Worm (Caenorhabditis elegans): ENCODE measurements around the gene K03A1.4.

K03A1.4 gene

ce11 chrX:7340394-7340793 lies 41.8 kb upstream of the K03A1.4 start:
- TF ChIP-seq bed-3 (GFP tag; optimal IDR thresholded peaks at IDR 0.05) = no peak
- TF ChIP-seq zip-8 (tag; optimal IDR thresholded peaks at IDR 0.05) = peak; percentile 4

- peak; percentile 52 for TF ChIP-seq drap-1 (GFP tag; optimal IDR thresholded peaks at IDR 0.05)
- TF ChIP-seq ztf-11 (tag; optimal IDR thresholded peaks at IDR 0.05) = peak; percentile 36
- peak; percentile 66 for TF ChIP-seq cnd-1 (tag; optimal IDR thresholded peaks at IDR 0.05)
- TF ChIP-seq mep-1 (tag; optimal IDR thresholded peaks at IDR 0.05) = peak; percentile 84
- peak; percentile 10 for TF ChIP-seq zip-8 (tag; optimal IDR thresholded peaks at IDR 0.05)
- TF ChIP-seq lsy-2 (tag; optimal IDR thresholded peaks at IDR 0.05) = peak; percentile 68
- TF ChIP-seq tbx-8 (GFP tag; optimal IDR thresholded peaks at IDR 0.05) = no peak
- no peak for TF ChIP-seq bed-3 (GFP tag; optimal IDR thresholded peaks at IDR 0.05)
- TF ChIP-seq unc-39 (tag; optimal IDR thresholded peaks at IDR 0.05) = no peak
- no peak for TF ChIP-seq nhr-28 (tag; optimal IDR thresholded peaks at IDR 0.05)
- TF ChIP-seq ceh-83 (GFP tag; optimal IDR thresholded peaks at IDR 0.05) = no peak
- no peak for TF ChIP-seq blmp-1 (tag; optimal IDR thresholded peaks at IDR 0.05)
- peak; percentile 74 for TF ChIP-seq unc-62 (GFP tag; optimal IDR thresholded peaks at IDR 0.05)
- TF ChIP-seq ceh-39 (tag; optimal IDR thresholded peaks at IDR 0.05) = peak; percentile 78
- no peak for TF ChIP-seq ceh-43 (GFP tag; optimal IDR thresholded peaks at IDR 0.05)
- TF ChIP-seq ces-1 (GFP tag; optimal IDR thresholded peaks at IDR 0.05) = peak; percentile 67
- no peak for TF ChIP-seq flh-1 (GFP tag; optimal IDR thresholded peaks at IDR 0.05)
- TF ChIP-seq mab-5 (tag; optimal IDR thresholded peaks at IDR 0.05) = no peak
- no peak for TF ChIP-seq sem-2 (GFP tag; optimal IDR thresholded peaks at IDR 0.05)
- TF ChIP-seq elt-3 (tag; optimal IDR thresholded peaks at IDR 0.05) = no peak
- TF ChIP-seq pha-4 (tag; optimal IDR thresholded peaks at IDR 0.05) = peak; percentile 90
- no peak for TF ChIP-seq nhr-76 (tag; optimal IDR thresholded peaks at IDR 0.05)
- no peak for TF ChIP-seq M03D4.4 (tag; optimal IDR thresholded peaks at IDR 0.05)
- peak; percentile 79 for TF ChIP-seq lin-13 (tag; optimal IDR thresholded peaks at IDR 0.05)
- peak; percentile 61 for TF ChIP-seq ham-2 (GFP tag; optimal IDR thresholded peaks at IDR 0.05)
- peak; percentile 35 for TF ChIP-seq lin-32 (GFP tag; optimal IDR thresholded peaks at IDR 0.05)
- no peak for TF ChIP-seq snpc-4 (tag; optimal IDR thresholded peaks at IDR 0.05)
- TF ChIP-seq nhr-12 (tag; optimal IDR thresholded peaks at IDR 0.05) = no peak
- TF ChIP-seq nhr-237 (tag; optimal IDR thresholded peaks at IDR 0.05) = peak; percentile 77
- peak; percentile 28 for TF ChIP-seq sptf-1 (tag; optimal IDR thresholded peaks at IDR 0.05)
- TF ChIP-seq unc-120 (tag; optimal IDR thresholded peaks at IDR 0.05; ENCODE audit: poor library complexity, severe bottlenecking) = peak; percentile 93
- TF ChIP-seq nhr-2 (tag; optimal IDR thresholded peaks at IDR 0.05) = peak; percentile 49
- TF ChIP-seq hlh-1 (tag; optimal IDR thresholded peaks at IDR 0.05) = peak; percentile 82
- peak; percentile 26 for TF ChIP-seq elt-1 (tag; optimal IDR thresholded peaks at IDR 0.05; ENCODE audit: borderline replicate concordance, insufficient read depth)
- TF ChIP-seq mls-2 (tag; optimal IDR thresholded peaks at IDR 0.05) = peak; percentile 64
These were observed 35.8 kb upstream of the K03A1.4 start, which contains the start of gene epg-7 for ce11 chrX:7334302-7334724. TSS of gene epg-7 (plus strand) at chrX:7334714.

- TF ChIP-seq cnd-1 (tag; optimal IDR thresholded peaks at IDR 0.05) (no peak), elt-3 (tag; optimal IDR thresholded peaks at IDR 0.05) (no peak), unc-120 (tag; optimal IDR thresholded peaks at IDR 0.05; ENCODE audit: poor library complexity, severe bottlenecking) (no peak), mls-2 (tag; optimal IDR thresholded peaks at IDR 0.05) (no peak), sptf-1 (tag; optimal IDR thresholded peaks at IDR 0.05) (no peak), ceh-43 (GFP tag; optimal IDR thresholded peaks at IDR 0.05) (no peak), lin-13 (tag; optimal IDR thresholded peaks at IDR 0.05) (no peak), nhr-12 (tag; optimal IDR thresholded peaks at IDR 0.05) (no peak), unc-62 (GFP tag; optimal IDR thresholded peaks at IDR 0.05) (no peak), unc-39 (tag; optimal IDR thresholded peaks at IDR 0.05) (no peak), lin-32 (GFP tag; optimal IDR thresholded peaks at IDR 0.05) (no peak)
These were observed 32.2 kb upstream of the K03A1.4 start, which contains the start of gene ttr-30 for ce11 chrX:7330685-7331196. TSS of gene ttr-30 (plus strand) at chrX:7330949.

ce11 chrX:7329601-7330000 lies 31.0 kb upstream of the K03A1.4 start, which contains the start of gene ttr-59:
TSS of gene ttr-59 (plus strand) at chrX:7329818.
- TF ChIP-seq blmp-1 (tag; optimal IDR thresholded peaks at IDR 0.05) (no peak), sptf-1 (tag; optimal IDR thresholded peaks at IDR 0.05) (no peak), unc-62 (GFP tag; optimal IDR thresholded peaks at IDR 0.05) (peak; percentile 23)
